Fruit fly (Drosophila melanogaster) S2 (cell line): ENCODE measurements around the gene CG13131.

ENCODE experiments used
- CG8478 ChIP-seq: fragments of >200 bp; optimal IDR thresholded peaks from 2 replicates; lab custom pipeline; 2018
- CTCF ChIP-seq, 2 experiments: fragments of >200 bp; optimal IDR thresholded peaks; 2 replicates each; lab custom pipeline; 2018

- TF ChIP-seq CG8478 (lab: Kevin White, UChicago): no peak
- TF ChIP-seq CTCF (optimal IDR thresholded peaks at IDR 0.05; lab: Kevin White, UChicago): no peak
Measured at dm6 chr2L:9968201-9968727, 49.0 kb downstream of the CG13131 start.
